Worm (Caenorhabditis elegans): ENCODE data around the gene ZK355.8.

DNA sequence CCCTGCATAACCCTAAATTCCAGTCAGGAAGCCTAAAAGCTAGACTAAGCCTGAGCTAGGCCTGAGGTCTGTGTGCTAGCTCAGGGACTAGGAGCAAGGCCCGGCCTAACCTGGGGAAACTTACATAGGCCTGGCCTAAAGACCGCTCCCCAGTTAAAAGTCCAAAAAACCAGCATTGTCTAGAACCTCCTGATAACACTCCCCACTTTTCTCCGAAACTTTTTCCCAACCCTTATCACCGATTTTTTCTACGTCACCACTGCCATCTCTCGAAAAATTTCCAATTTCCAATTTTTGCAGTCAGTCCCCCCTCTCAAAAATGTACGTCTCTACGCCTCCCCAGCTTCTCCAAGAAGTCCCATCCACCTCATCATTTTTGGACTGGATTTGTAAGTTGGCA lies 4.0 kb upstream of the ZK355.8 start, which contains the start of gene ZK355.2:
- TF ChIP-seq tbx-37 (GFP tag; conservative IDR thresholded peaks at IDR 0.05): no peak
- no peak for TF ChIP-seq tbx-11 (GFP tag; IDR thresholded peaks at IDR 0.05)

All from whole organism, early embryonic.